Worm (Caenorhabditis elegans) whole organism, late embryonic: ENCODE measurements around the gene F17E9.3.

Source experiments
- C38D4.7 ChIP-seq: fragments of 200-800 bp; sonication (Bioruptor generic); optimal IDR thresholded peaks from 2 replicates; lab custom pipeline; 2018; ENCODE audit warnings: mild to moderate bottlenecking, missing genetic modification characterization, moderate library complexity, missing compliant biosample characterization
- F13H6.1 ChIP-seq: sonication (generic microtip); optimal IDR thresholded peaks from 2 replicates; lab custom pipeline; 2016; ENCODE audit warnings: missing genetic modification characterization, missing compliant biosample characterization
- K02D7.2 ChIP-seq: sonication (generic microtip); optimal IDR thresholded peaks from 2 replicates; lab custom pipeline; 2017; ENCODE audit warnings: mild to moderate bottlenecking, missing genetic modification characterization, missing compliant biosample characterization
- K09A11.1 ChIP-seq: sonication (generic microtip); optimal IDR thresholded peaks from 2 replicates; lab custom pipeline; 2017; ENCODE audit warnings: antibody characterized with exemption, mild to moderate bottlenecking, missing genetic modification characterization, missing compliant biosample characterization; ENCODE audit not compliant: insufficient read depth
- T23F11.4 ChIP-seq: fragments of 200-800 bp; sonication (Bioruptor generic); optimal IDR thresholded peaks from 2 replicates; lab custom pipeline; 2018; ENCODE audit warnings: mild to moderate bottlenecking, missing genetic modification characterization, missing compliant biosample characterization
- ceh-14 ChIP-seq: sonication (generic microtip); optimal IDR thresholded peaks from 2 replicates; lab custom pipeline; 2016; ENCODE audit warnings: missing genotype, missing genetic modification characterization, missing compliant biosample characterization
- ceh-2 ChIP-seq: sonication (generic microtip); optimal IDR thresholded peaks from 2 replicates; lab custom pipeline; 2016; ENCODE audit warnings: missing genotype, missing genetic modification characterization, missing compliant biosample characterization
- ceh-30 ChIP-seq: fragments of 150-350 bp; optimal IDR thresholded peaks from 2 replicates; lab custom pipeline; 2014; ENCODE audit warnings: missing biosample characterization, missing genetic modification characterization
- ceh-31 ChIP-seq: sonication (generic microtip); optimal IDR thresholded peaks from 2 replicates; lab custom pipeline; 2016; ENCODE audit warnings: missing genetic modification characterization, missing compliant biosample characterization
- ceh-34 ChIP-seq: sonication (generic microtip); optimal IDR thresholded peaks from 2 replicates; lab custom pipeline; 2016; ENCODE audit warnings: mild to moderate bottlenecking, missing genetic modification characterization, missing compliant biosample characterization
- ceh-45 ChIP-seq: fragments of 200-800 bp; sonication (Bioruptor generic); IDR thresholded peaks from 2 replicates; pipeline ENCODE4 v1.3.6; 2022; ENCODE audit warnings: missing genetic modification reagents, missing genetic modification characterization, missing compliant biosample characterization
- ceh-48 ChIP-seq: sonication (generic microtip); optimal IDR thresholded peaks from 2 replicates; lab custom pipeline; 2016; ENCODE audit warnings: missing genetic modification characterization, inconsistent platforms, missing compliant biosample characterization
- ceh-6 ChIP-seq: fragments of 200-800 bp; sonication (Bioruptor generic); optimal IDR thresholded peaks from 2 replicates; lab custom pipeline; 2018; ENCODE audit warnings: mild to moderate bottlenecking, missing genetic modification characterization, missing compliant biosample characterization
- dmd-4 ChIP-seq: sonication (generic microtip); optimal IDR thresholded peaks from 2 replicates; lab custom pipeline; 2016; ENCODE audit warnings: borderline replicate concordance, missing genetic modification characterization, missing compliant biosample characterization
- dve-1 ChIP-seq: sonication (generic microtip); optimal IDR thresholded peaks from 2 replicates; lab custom pipeline; 2017; ENCODE audit warnings: antibody characterized with exemption, mild to moderate bottlenecking, missing genetic modification characterization, missing compliant biosample characterization
- elt-2 ChIP-seq: sonication (generic microtip); optimal IDR thresholded peaks from 2 replicates; lab custom pipeline; 2016; ENCODE audit warnings: missing genetic modification reagents, missing genetic modification characterization, missing compliant biosample characterization
- eyg-1 ChIP-seq: sonication (generic microtip); optimal IDR thresholded peaks from 2 replicates; lab custom pipeline; 2016; ENCODE audit warnings: missing genotype, missing genetic modification characterization, missing compliant biosample characterization
- fkh-10 ChIP-seq: fragments of 150-350 bp; optimal IDR thresholded peaks from 2 replicates; lab custom pipeline; 2014; ENCODE audit warnings: missing biosample characterization, missing genetic modification reagents, missing genetic modification characterization
- fkh-6 ChIP-seq: sonication (generic microtip); optimal IDR thresholded peaks from 2 replicates; lab custom pipeline; 2016; ENCODE audit warnings: missing genetic modification characterization, missing compliant biosample characterization
- hlh-13 ChIP-seq: fragments of 200-800 bp; sonication (Bioruptor generic); optimal IDR thresholded peaks from 2 replicates; lab custom pipeline; 2018; ENCODE audit warnings: mild to moderate bottlenecking, missing genetic modification characterization, missing compliant biosample characterization
- hlh-15 ChIP-seq: sonication (generic microtip); optimal IDR thresholded peaks from 2 replicates; lab custom pipeline; 2016; ENCODE audit warnings: missing genetic modification characterization, missing compliant biosample characterization
- hlh-6 ChIP-seq: sonication (generic microtip); optimal IDR thresholded peaks from 2 replicates; lab custom pipeline; 2016; ENCODE audit warnings: missing genotype, missing genetic modification characterization, missing compliant biosample characterization
- lim-6 ChIP-seq: sonication (generic microtip); optimal IDR thresholded peaks from 2 replicates; lab custom pipeline; 2016; ENCODE audit warnings: missing genetic modification characterization, missing compliant biosample characterization
- lin-11 ChIP-seq: fragments of 200-800 bp; sonication (Bioruptor generic); optimal IDR thresholded peaks from 2 replicates; lab custom pipeline; 2018; ENCODE audit warnings: mild to moderate bottlenecking, missing genetic modification characterization, missing compliant biosample characterization
- mec-3 ChIP-seq: sonication (generic microtip); optimal IDR thresholded peaks from 2 replicates; lab custom pipeline; 2016; ENCODE audit warnings: borderline replicate concordance, missing genetic modification characterization, missing compliant biosample characterization
- nhr-232 ChIP-seq: sonication (generic microtip); optimal IDR thresholded peaks from 2 replicates; lab custom pipeline; 2016; ENCODE audit warnings: missing genetic modification characterization, missing compliant biosample characterization
- npax-4 ChIP-seq: sonication (generic microtip); optimal IDR thresholded peaks from 2 replicates; lab custom pipeline; 2016; ENCODE audit warnings: missing genetic modification characterization, missing compliant biosample characterization
- odd-2 ChIP-seq: sonication (generic microtip); optimal IDR thresholded peaks from 2 replicates; lab custom pipeline; 2017; ENCODE audit warnings: antibody characterized with exemption, mild to moderate bottlenecking, missing genetic modification characterization, missing compliant biosample characterization
- pag-3 ChIP-seq: sonication (generic microtip); optimal IDR thresholded peaks from 2 replicates; lab custom pipeline; 2016; ENCODE audit warnings: missing compliant biosample characterization, missing genetic modification characterization, borderline replicate concordance
- pat-9 ChIP-seq: fragments of 200-800 bp; sonication (Bioruptor generic); optimal IDR thresholded peaks from 2 replicates; lab custom pipeline; 2018; ENCODE audit warnings: mild to moderate bottlenecking, missing genetic modification characterization, moderate library complexity, missing compliant biosample characterization
- pha-4 ChIP-seq: fragments of 150-350 bp; optimal IDR thresholded peaks from 2 replicates; lab custom pipeline; 2018; ENCODE audit warnings: missing biosample characterization, missing genetic modification reagents, missing genetic modification characterization
- sox-2 ChIP-seq: fragments of 200-800 bp; sonication (Bioruptor generic); IDR thresholded peaks from 2 replicates; pipeline ENCODE4 v1.3.6; 2022; ENCODE audit warnings: missing genetic modification reagents, missing genetic modification characterization, missing compliant biosample characterization
- sox-4 ChIP-seq: sonication (generic microtip); optimal IDR thresholded peaks from 2 replicates; lab custom pipeline; 2017; ENCODE audit warnings: mild to moderate bottlenecking, missing genetic modification characterization, inconsistent platforms, missing compliant biosample characterization
- tbx-7 ChIP-seq: sonication (generic microtip); optimal IDR thresholded peaks from 2 replicates; lab custom pipeline; 2016; ENCODE audit warnings: missing genotype, missing genetic modification characterization, missing compliant biosample characterization
- unc-42 ChIP-seq: sonication (generic microtip); optimal IDR thresholded peaks from 2 replicates; lab custom pipeline; 2016; ENCODE audit warnings: missing genotype, missing genetic modification characterization, missing compliant biosample characterization
- unc-55 ChIP-seq: sonication (generic microtip); optimal IDR thresholded peaks from 2 replicates; lab custom pipeline; 2017; ENCODE audit warnings: missing biosample characterization, missing genetic modification reagents, missing genetic modification characterization
- ztf-16 ChIP-seq: sonication (generic microtip); optimal IDR thresholded peaks from 2 replicates; lab custom pipeline; 2017; ENCODE audit warnings: missing genetic modification characterization, missing compliant biosample characterization

The F17E9.3 gene

DNA sequence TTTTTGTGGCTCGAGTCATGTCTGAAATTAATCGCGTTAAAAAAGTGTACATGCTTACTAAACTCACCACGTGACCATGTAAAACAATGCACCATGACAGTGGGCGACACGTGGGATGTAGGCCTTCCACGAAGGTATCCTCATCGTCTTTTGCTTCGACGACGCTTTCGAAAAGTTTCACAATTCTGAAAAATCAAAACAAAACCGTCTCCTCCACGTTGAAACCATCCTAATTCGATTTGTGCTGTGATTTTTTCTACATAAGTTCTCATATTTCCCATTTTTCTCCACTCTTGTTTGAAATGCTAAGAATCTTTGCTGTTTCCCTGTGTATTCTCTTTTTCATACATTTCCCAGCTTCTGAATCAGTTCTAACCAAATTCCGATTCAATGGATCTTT is at the start of gene F17E9.3:
TSS of gene F17E9.3 (plus strand) at position 301 of the 400 bp plus-strand sequence.
- TF ChIP-seq ceh-30 (tag; lab: Kevin White, UChicago) (no peak), T23F11.4 (GFP tag; lab: Kevin White, UChicago) (no peak), lim-6 (no peak), K02D7.2 (tag; lab: Kevin White, UChicago) (no peak)

DNA sequence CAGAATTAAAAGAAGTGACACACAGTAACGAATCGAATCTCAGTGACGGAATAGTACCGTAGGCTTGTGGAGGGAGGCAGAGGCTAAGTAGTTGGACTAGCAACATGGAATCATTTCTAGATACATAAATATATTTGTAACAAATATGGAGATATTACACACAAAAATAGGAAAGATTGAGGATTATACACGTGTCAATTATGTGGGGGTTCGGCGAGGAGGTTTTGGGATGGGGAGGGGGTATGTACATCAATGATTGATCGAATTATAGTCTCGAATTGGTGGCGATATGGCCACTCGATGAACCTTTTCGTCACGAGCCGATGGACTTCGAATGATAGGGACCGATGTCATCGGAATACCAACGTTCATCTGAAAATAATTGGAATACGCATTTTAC is 47.3 kb upstream of the F17E9.3 start:
- TF ChIP-seq pat-9 (tag; lab: Kevin White, UChicago) = no peak
- TF ChIP-seq ztf-16 (tag; lab: Kevin White, UChicago) = no peak
- TF ChIP-seq elt-2 = no peak
- TF ChIP-seq mec-3 (tag; lab: Kevin White, UChicago) = no peak
- no peak for TF ChIP-seq hlh-13 (GFP tag; lab: Kevin White, UChicago)
- no peak for TF ChIP-seq sox-2 (GFP tag; lab: Robert Waterston, UW)
- no peak for TF ChIP-seq tbx-7 (tag; lab: Kevin White, UChicago)
- TF ChIP-seq hlh-15 (tag; lab: Kevin White, UChicago) = no peak
- no peak for TF ChIP-seq pha-4 (tag; lab: Kevin White, UChicago)
- TF ChIP-seq ceh-2 (tag; lab: Kevin White, UChicago) = no peak
- TF ChIP-seq C38D4.7 (GFP tag; lab: Kevin White, UChicago) = no peak
- TF ChIP-seq hlh-6 (tag; lab: Kevin White, UChicago) = no peak

DNA sequence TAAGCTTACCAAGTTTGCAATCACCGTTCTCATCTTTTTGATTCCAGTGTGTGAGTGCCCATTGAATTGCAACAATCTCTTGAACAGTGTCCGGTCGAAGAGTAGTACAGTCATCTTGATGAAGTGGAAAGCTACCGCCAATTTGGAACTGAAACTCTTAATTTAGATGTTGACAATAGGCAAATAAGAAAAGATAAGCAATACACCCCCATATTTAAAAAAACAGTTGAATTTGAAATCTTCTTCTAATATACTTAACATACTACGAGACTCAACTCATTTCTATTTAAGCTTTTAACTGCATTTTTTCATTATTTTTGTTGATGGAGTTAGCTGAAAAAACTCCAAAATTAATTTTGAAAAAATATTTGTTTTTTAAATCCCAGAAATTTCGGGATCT is 42.6 kb upstream of the F17E9.3 start:
- TF ChIP-seq ceh-2 (tag; lab: Kevin White, UChicago) (no peak), ceh-6 (GFP tag; lab: Kevin White, UChicago) (no peak), unc-42 (tag; lab: Kevin White, UChicago) (no peak), ceh-31 (no peak), fkh-6 (tag; lab: Kevin White, UChicago) (no peak)

DNA sequence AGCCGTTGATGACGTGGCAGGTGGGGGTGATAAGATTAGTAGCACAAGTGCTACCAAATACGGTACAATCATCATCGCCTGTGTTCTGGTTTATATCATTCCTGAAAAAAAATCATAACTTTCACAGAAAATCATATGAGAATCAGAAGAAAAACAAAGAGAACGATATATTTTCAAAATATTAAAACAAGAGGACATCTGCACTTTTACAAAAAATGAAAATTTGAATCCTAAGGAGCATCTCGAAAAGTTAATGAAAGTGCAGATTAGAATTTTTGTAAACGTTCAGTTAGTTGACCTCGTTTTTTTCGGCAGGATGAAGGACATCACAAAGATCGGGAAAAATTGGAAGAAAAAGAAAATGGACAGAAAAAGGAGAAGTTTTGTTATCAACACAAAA is 41.8 kb upstream of the F17E9.3 start, which contains the start of gene F35H10.10:
TSS of gene F35H10.10 (minus strand) at position 101 of the 400 bp plus-strand sequence.
- no peak for TF ChIP-seq hlh-13 (GFP tag; lab: Kevin White, UChicago)
- TF ChIP-seq ceh-6 (GFP tag; lab: Kevin White, UChicago) = no peak
- no peak for TF ChIP-seq ceh-34
- no peak for TF ChIP-seq pag-3 (tag; lab: Kevin White, UChicago)
- no peak for TF ChIP-seq ceh-2 (tag; lab: Kevin White, UChicago)
- no peak for TF ChIP-seq sox-2 (GFP tag; lab: Robert Waterston, UW)
- TF ChIP-seq mec-3 (tag; lab: Kevin White, UChicago) = no peak
- no peak for TF ChIP-seq dve-1 (tag; lab: Kevin White, UChicago)
- TF ChIP-seq K09A11.1 (tag; lab: Kevin White, UChicago) = no peak
- TF ChIP-seq ceh-14 (tag; lab: Kevin White, UChicago) = no peak
- no peak for TF ChIP-seq ceh-45 (GFP tag; lab: Robert Waterston, UW)
- no peak for TF ChIP-seq eyg-1 (tag; lab: Kevin White, UChicago)

DNA sequence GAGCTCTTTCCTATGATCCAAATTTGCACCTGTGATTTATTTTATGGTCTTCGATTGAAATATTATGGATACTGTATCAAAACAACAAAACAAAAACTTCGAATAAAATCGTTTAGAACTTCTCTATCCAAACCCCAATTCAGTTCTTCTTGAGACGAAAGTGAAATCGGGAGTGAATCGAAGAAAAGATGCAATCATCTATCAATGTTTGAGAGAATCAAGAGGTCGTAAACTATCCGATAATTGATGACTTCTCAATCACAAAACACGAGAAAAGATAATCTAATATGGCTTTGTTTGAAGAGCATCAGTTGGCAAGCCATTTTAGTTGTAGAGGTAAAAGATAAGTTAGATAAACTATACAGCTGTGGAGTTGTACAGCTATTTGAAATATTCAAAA is 36.9 kb upstream of the F17E9.3 start:
- TF ChIP-seq pha-4 (tag; lab: Kevin White, UChicago) (no peak), hlh-6 (tag; lab: Kevin White, UChicago) (no peak), fkh-10 (GFP tag; lab: Kevin White, UChicago) (no peak), lin-11 (tag; lab: Kevin White, UChicago) (no peak), hlh-15 (tag; lab: Kevin White, UChicago) (no peak), F13H6.1 (tag; lab: Kevin White, UChicago) (no peak), fkh-6 (tag; lab: Kevin White, UChicago) (no peak), nhr-232 (tag; lab: Kevin White, UChicago) (no peak), sox-4 (tag; lab: Kevin White, UChicago) (no peak), unc-55 (GFP tag; lab: Kevin White, UChicago) (no peak), dmd-4 (tag; lab: Kevin White, UChicago) (no peak), mec-3 (tag; lab: Kevin White, UChicago) (no peak), elt-2 (no peak), odd-2 (no peak), npax-4 (no peak), ceh-48 (no peak)
